6 fruit fly cellular contexts compared by ENCODE assay signal in genomic region chr2L:13904331-13904911, dm6.
TF ChIP-seq lines count a peak whose summit lies in the region.

Smg5 (minus strand) TSS chr2L:13904661.

- peak; percentile 32 to 51 for TF ChIP-seq CTCF in S2 (optimal IDR thresholded peaks at IDR 0.05; lab: Kevin White, UChicago)
- peak; percentile 42 for TF ChIP-seq CTCF in whole organism, embryonic (GFP tag; optimal IDR thresholded peaks at IDR 0.05; lab: Kevin White, UChicago)

TF ChIP-seq in whole organism, adult, 20 proteins besides CTCF, POLR2A, EP300 and RAD21 (continues in another document):
- TF ChIP-seq CG12768 (GFP tag; optimal IDR thresholded peaks at IDR 0.05; lab: Kevin White, UChicago), result peak; percentile 61
- TF ChIP-seq CG1620 (GFP tag; optimal IDR thresholded peaks at IDR 0.05; lab: Kevin White, UChicago), result peak; percentile 93
- TF ChIP-seq Hr96 (GFP tag; optimal IDR thresholded peaks at IDR 0.05; lab: Kevin White, UChicago), result peak; percentile 92
- TF ChIP-seq cic (GFP tag; optimal IDR thresholded peaks at IDR 0.05; lab: Kevin White, UChicago), result peak; percentile 54
- TF ChIP-seq CG7101 (tag; optimal IDR thresholded peaks at IDR 0.05; lab: Kevin White, UChicago), result peak; percentile 54
- TF ChIP-seq Clk (GFP tag; optimal IDR thresholded peaks at IDR 0.05; lab: Kevin White, UChicago), result peak; percentile 87
- TF ChIP-seq Mnt (GFP tag; optimal IDR thresholded peaks at IDR 0.05; lab: Kevin White, UChicago), result peak; percentile 86
- no peak for TF ChIP-seq cnc (optimal IDR thresholded peaks at IDR 0.05; lab: Kevin White, UChicago)
- peak; percentile 82 for TF ChIP-seq tj (GFP tag; optimal IDR thresholded peaks at IDR 0.05; lab: Kevin White, UChicago)
- TF ChIP-seq ovo (GFP tag; optimal IDR thresholded peaks at IDR 0.05; lab: Kevin White, UChicago), result peak; percentile 78
- peak; percentile 50 for TF ChIP-seq CG14711 (tag; optimal IDR thresholded peaks at IDR 0.05; lab: Kevin White, UChicago)
- no peak for TF ChIP-seq CG5204 (GFP tag; optimal IDR thresholded peaks at IDR 0.05; lab: Kevin White, UChicago)
- TF ChIP-seq CG7045 (GFP tag; optimal IDR thresholded peaks at IDR 0.05; lab: Kevin White, UChicago), result peak; percentile 85
- no peak for TF ChIP-seq toe (GFP tag; optimal IDR thresholded peaks at IDR 0.05; lab: Kevin White, UChicago)
- TF ChIP-seq pad (GFP tag; optimal IDR thresholded peaks at IDR 0.05; lab: Kevin White, UChicago), result peak; percentile 60
- peak; percentile 71 for TF ChIP-seq Crg-1 (GFP tag; optimal IDR thresholded peaks at IDR 0.05; lab: Kevin White, UChicago)
- peak; percentile 99 for TF ChIP-seq bab1 (GFP tag; optimal IDR thresholded peaks at IDR 0.05; lab: Kevin White, UChicago)
- no peak for TF ChIP-seq kay (GFP tag; lab: Kevin White, UChicago; ENCODE audit: borderline replicate concordance)

TF ChIP-seq in whole organism, embryonic, 481 proteins besides CTCF, POLR2A, EP300 and RAD21 (continues in another document):
- TF ChIP-seq shn (GFP tag; optimal IDR thresholded peaks at IDR 0.05; lab: Kevin White, UChicago) (peak; percentile 99), fu2 (GFP tag; optimal IDR thresholded peaks at IDR 0.05; lab: Kevin White, UChicago) (peak; percentile 98), CG18011 (GFP tag; optimal IDR thresholded peaks at IDR 0.05; lab: Kevin White, UChicago) (peak; percentile 87), BEAF-32 (GFP tag; optimal IDR thresholded peaks at IDR 0.05; lab: Kevin White, UChicago) (peak; percentile 79), dm (GFP tag; optimal IDR thresholded peaks at IDR 0.05; lab: Kevin White, UChicago) (peak; percentile 97), CG2129 (GFP tag; IDR thresholded peaks at IDR 0.05; lab: Robert Waterston, UW; ENCODE audit: partially characterized antibody) (peak; percentile 55; the same call in 1 of the 2 replicates), dati (GFP tag; IDR thresholded peaks at IDR 0.05; lab: Robert Waterston, UW) (peak; percentile 58; the same call in 1 of the 2 replicates), pan (optimal IDR thresholded peaks at IDR 0.05; lab: Kevin White, UChicago) (no peak), pan (GFP tag; optimal IDR thresholded peaks at IDR 0.05 in 1 of 2, IDR thresholded peaks at IDR 0.05 in 1 of 2) (peak in 1 of 2 experiments; percentile 94), nom (GFP tag; optimal IDR thresholded peaks at IDR 0.05; lab: Kevin White, UChicago) (peak; percentile 43), chinmo (GFP tag; IDR thresholded peaks at IDR 0.05; lab: Robert Waterston, UW; ENCODE audit: partially characterized antibody) (peak; percentile 88; the same call in 1 of the 4 replicates), zf30C (GFP tag; optimal IDR thresholded peaks at IDR 0.05; lab: Kevin White, UChicago) (peak; percentile 12), CG31388 (GFP tag; optimal IDR thresholded peaks at IDR 0.05; lab: Kevin White, UChicago) (peak; percentile 41), HLHmδ (GFP tag; optimal IDR thresholded peaks at IDR 0.05; lab: Kevin White, UChicago) (peak; percentile 4), CG8388 (GFP tag; optimal IDR thresholded peaks at IDR 0.05; lab: Kevin White, UChicago) (peak; percentile 75), kah (GFP tag; optimal IDR thresholded peaks at IDR 0.05; lab: Kevin White, UChicago) (no peak), slbo (GFP tag; IDR thresholded peaks at IDR 0.05; lab: Robert Waterston, UW) (peak; percentile 97)

TF ChIP-seq in whole organism, prepupa, 60 proteins besides CTCF, POLR2A, EP300 and RAD21 (continues in another document):
- TF ChIP-seq CG15336 (GFP tag; IDR thresholded peaks at IDR 0.05; lab: Robert Waterston, UW), result peak; percentile 53
- TF ChIP-seq esn (GFP tag; optimal IDR thresholded peaks at IDR 0.05; lab: Kevin White, UChicago), result peak; percentile 91
- peak; percentile 87 for TF ChIP-seq topi (GFP tag; optimal IDR thresholded peaks at IDR 0.05; lab: Kevin White, UChicago)
- TF ChIP-seq Met (GFP tag; optimal IDR thresholded peaks at IDR 0.05; lab: Kevin White, UChicago), result peak; percentile 81
- TF ChIP-seq net (GFP tag; optimal IDR thresholded peaks at IDR 0.05; lab: Kevin White, UChicago), result peak; percentile 73
- TF ChIP-seq CG11762 (GFP tag; optimal IDR thresholded peaks at IDR 0.05; lab: Kevin White, UChicago; ENCODE audit: insufficient read depth), result peak; percentile 28
- peak; percentile 59 for TF ChIP-seq vri (GFP tag; optimal IDR thresholded peaks at IDR 0.05; lab: Kevin White, UChicago)
- no peak for TF ChIP-seq CG32006 (GFP tag; optimal IDR thresholded peaks at IDR 0.05; lab: Kevin White, UChicago)
- peak; percentile 94 for TF ChIP-seq CG31627 (GFP tag; optimal IDR thresholded peaks at IDR 0.05; lab: Kevin White, UChicago)
- peak; percentile 89 for TF ChIP-seq Hr4 (GFP tag; optimal IDR thresholded peaks at IDR 0.05; lab: Kevin White, UChicago)
- no peak for TF ChIP-seq CG6808 (GFP tag; optimal IDR thresholded peaks at IDR 0.05; lab: Kevin White, UChicago)
- peak; percentile 93 for TF ChIP-seq Hr39 (GFP tag; optimal IDR thresholded peaks at IDR 0.05; lab: Kevin White, UChicago)
- peak; percentile 45 to 51 for TF ChIP-seq ss (GFP tag; optimal IDR thresholded peaks at IDR 0.05; lab: Kevin White, UChicago)
- peak; percentile 53 for TF ChIP-seq CG8632 (GFP tag; optimal IDR thresholded peaks at IDR 0.05; lab: Kevin White, UChicago)
- no peak for TF ChIP-seq CG1621 (tag; optimal IDR thresholded peaks at IDR 0.05; lab: Kevin White, UChicago)
- TF ChIP-seq fd85E (GFP tag; optimal IDR thresholded peaks at IDR 0.05; lab: Kevin White, UChicago), result peak; percentile 67
- peak; percentile 86 for TF ChIP-seq Sox15 (GFP tag; optimal IDR thresholded peaks at IDR 0.05; lab: Kevin White, UChicago)
- TF ChIP-seq CG10669 (GFP tag; optimal IDR thresholded peaks at IDR 0.05; lab: Kevin White, UChicago), result no peak
- peak; percentile 91 for TF ChIP-seq cyc (GFP tag; optimal IDR thresholded peaks at IDR 0.05; lab: Kevin White, UChicago)

TF ChIP-seq in whole organism, pupa, 21 proteins besides CTCF, POLR2A, EP300 and RAD21:
- TF ChIP-seq CG10348 (GFP tag; IDR thresholded peaks at IDR 0.05; lab: Robert Waterston, UW), result peak; percentile 55; the same call in 1 of the 2 replicates
- no peak for TF ChIP-seq Pif1B (GFP tag; optimal IDR thresholded peaks at IDR 0.05; lab: Kevin White, UChicago)
- no peak for TF ChIP-seq gl (tag; optimal IDR thresholded peaks at IDR 0.05; lab: Kevin White, UChicago)
- no peak for TF ChIP-seq CG14655 (GFP tag; optimal IDR thresholded peaks at IDR 0.05; lab: Kevin White, UChicago)
- TF ChIP-seq CG17806 (tag; optimal IDR thresholded peaks at IDR 0.05; lab: Kevin White, UChicago), result peak; percentile 59
- no peak for TF ChIP-seq Pif1A (GFP tag; optimal IDR thresholded peaks at IDR 0.05; lab: Kevin White, UChicago)
- TF ChIP-seq rn (GFP tag; IDR thresholded peaks at IDR 0.05; lab: Robert Waterston, UW), result peak; percentile 65
- TF ChIP-seq CG15710 (tag; optimal IDR thresholded peaks at IDR 0.05; lab: Kevin White, UChicago), result peak; percentile 80
- peak; percentile 98 for TF ChIP-seq fd96Ca (GFP tag; IDR thresholded peaks at IDR 0.05; lab: Robert Waterston, UW)
- peak; percentile 72 for TF ChIP-seq Snoo (tag; optimal IDR thresholded peaks at IDR 0.05; lab: Kevin White, UChicago)
- TF ChIP-seq CG32121 (GFP tag; IDR thresholded peaks at IDR 0.05; lab: Robert Waterston, UW), result peak; percentile 90
- peak; percentile 72 for TF ChIP-seq CG34367 (tag; optimal IDR thresholded peaks at IDR 0.05; lab: Kevin White, UChicago)
- peak; percentile 93 for TF ChIP-seq CG4496 (GFP tag; IDR thresholded peaks at IDR 0.05; lab: Robert Waterston, UW)
- no peak for TF ChIP-seq CG13204 (GFP tag; optimal IDR thresholded peaks at IDR 0.05; lab: Kevin White, UChicago)
- TF ChIP-seq EcR (GFP tag; optimal IDR thresholded peaks at IDR 0.05; lab: Kevin White, UChicago), result no peak
- no peak for TF ChIP-seq D1 (tag; optimal IDR thresholded peaks at IDR 0.05; lab: Kevin White, UChicago)
- TF ChIP-seq CG8159 (tag; optimal IDR thresholded peaks at IDR 0.05; lab: Kevin White, UChicago), result no peak
- 0 out of 2 replicates have a peak, but pooled peaks have one; percentile 17 for TF ChIP-seq CG12605 (GFP tag; IDR thresholded peaks at IDR 0.05; lab: Robert Waterston, UW)
- TF ChIP-seq Ets98B (GFP tag; IDR thresholded peaks at IDR 0.05; lab: Robert Waterston, UW), result peak; percentile 89
- TF ChIP-seq CG8301 (tag; optimal IDR thresholded peaks at IDR 0.05; lab: Kevin White, UChicago), result peak; percentile 63
- TF ChIP-seq CG9948 (tag; optimal IDR thresholded peaks at IDR 0.05; lab: Kevin White, UChicago), result peak; percentile 41
TF ChIP-seq in whole organism, pupa: peak in this region for 13.

TF ChIP-seq in whole organism, wandering third instar larva, 38 proteins besides CTCF, POLR2A, EP300 and RAD21 (continues in another document):
- TF ChIP-seq dl (GFP tag; optimal IDR thresholded peaks at IDR 0.05; lab: Kevin White, UChicago; ENCODE audit: insufficient read depth in 1 of 2, partially characterized antibody in 2 of 2) (peak; percentile 98 to 99), GATAd (GFP tag; optimal IDR thresholded peaks at IDR 0.05; lab: Kevin White, UChicago) (peak; percentile 46), Hr83 (GFP tag; optimal IDR thresholded peaks at IDR 0.05; lab: Kevin White, UChicago; ENCODE audit: poor library complexity, severe bottlenecking) (peak; percentile 61), pan (optimal IDR thresholded peaks at IDR 0.05; lab: Kevin White, UChicago) (no peak), Jra (GFP tag; optimal IDR thresholded peaks at IDR 0.05; lab: Kevin White, UChicago) (peak; percentile 74), h (GFP tag; optimal IDR thresholded peaks at IDR 0.05; lab: Kevin White, UChicago) (peak; percentile 88), CG9705 (GFP tag; optimal IDR thresholded peaks at IDR 0.05; lab: Kevin White, UChicago) (peak; percentile 78), Mio (GFP tag; optimal IDR thresholded peaks at IDR 0.05; lab: Kevin White, UChicago) (no peak), woc (GFP tag; optimal IDR thresholded peaks at IDR 0.05; lab: Kevin White, UChicago) (peak; percentile 91), Dif (GFP tag; optimal IDR thresholded peaks at IDR 0.05; lab: Kevin White, UChicago; ENCODE audit: partially characterized antibody) (peak; percentile 100), brk (GFP tag; optimal IDR thresholded peaks at IDR 0.05; lab: Kevin White, UChicago) (no peak), Vsx2 (GFP tag; optimal IDR thresholded peaks at IDR 0.05; lab: Kevin White, UChicago; ENCODE audit: partially characterized antibody) (peak; percentile 100), Myc (optimal IDR thresholded peaks at IDR 0.05; lab: Kevin White, UChicago) (peak; percentile 76), usp (GFP tag; optimal IDR thresholded peaks at IDR 0.05; lab: Kevin White, UChicago) (no peak), sv (GFP tag; optimal IDR thresholded peaks at IDR 0.05; lab: Kevin White, UChicago) (peak; percentile 96), ey (GFP tag; optimal IDR thresholded peaks at IDR 0.05; lab: Kevin White, UChicago) (peak; percentile 85), Rel (GFP tag; optimal IDR thresholded peaks at IDR 0.05; lab: Kevin White, UChicago) (no peak), Rel (tag; optimal IDR thresholded peaks at IDR 0.05; lab: Kevin White, UChicago) (peak; percentile 23), Hr78 (GFP tag; optimal IDR thresholded peaks at IDR 0.05; lab: Kevin White, UChicago) (no peak), Dfd (GFP tag; optimal IDR thresholded peaks at IDR 0.05; lab: Kevin White, UChicago) (no peak), HLH106 (tag; optimal IDR thresholded peaks at IDR 0.05; lab: Kevin White, UChicago) (peak; percentile 78)
